Fruit fly (Drosophila melanogaster) whole organism, embryonic: ENCODE results near the gene sbr.

ENCODE experiments used
- CG34224 ChIP-seq: fragments of 200-800 bp; sonication (Bioruptor generic); IDR thresholded peaks from 3 replicates; pipeline ENCODE4 v1.3.6; 2022; ENCODE audit warnings: missing biosample characterization, missing genetic modification characterization; ENCODE audit not compliant: partially characterized antibody
- CG5180 ChIP-seq: fragments of 200-800 bp; sonication (Bioruptor generic); optimal IDR thresholded peaks from 3 replicates; lab custom pipeline; 2017; ENCODE audit warnings: missing biosample characterization, missing genetic modification characterization, mild to moderate bottlenecking, moderate library complexity, missing genetic modification reagents
- CG9876 ChIP-seq: fragments of 200-800 bp; sonication (Bioruptor generic); optimal IDR thresholded peaks from 2 replicates; lab custom pipeline; 2016; ENCODE audit warnings: missing biosample characterization, missing genetic modification characterization
- HLH3B ChIP-seq: fragments of 200-800 bp; sonication (Bioruptor generic); IDR thresholded peaks from 2 replicates; pipeline ENCODE4 v1.3.6; 2022; ENCODE audit warnings: missing biosample characterization, missing genetic modification characterization
- Hr78 ChIP-seq, 2 experiments: fragments of 200-800 bp in 1 of 2; fragments of >200 bp in 1 of 2; sonication (Bioruptor generic) in 1 of 2; optimal IDR thresholded peaks; 2 replicates each; lab custom pipeline; 2017 to 2019; ENCODE audit warnings: missing biosample characterization in 2 of 2, missing genetic modification characterization in 2 of 2, mild to moderate bottlenecking in 1 of 2, moderate library complexity in 1 of 2
- Jarid2 ChIP-seq: fragments of 200-800 bp; sonication (Bioruptor generic); optimal IDR thresholded peaks from 3 replicates; lab custom pipeline; 2017; ENCODE audit warnings: mild to moderate bottlenecking, missing biosample characterization, missing genetic modification reagents, missing genetic modification characterization
- ara ChIP-seq: fragments of 200-800 bp; sonication (Bioruptor generic); IDR thresholded peaks from 2 replicates; pipeline ENCODE4 v1.3.6; 2022; ENCODE audit warnings: missing biosample characterization, missing genetic modification characterization
- br ChIP-seq: fragments of >200 bp; optimal IDR thresholded peaks from 2 replicates; lab custom pipeline; 2017
- gcm2 ChIP-seq: fragments of 200-800 bp; sonication (Bioruptor generic); optimal IDR thresholded peaks from 2 replicates; lab custom pipeline; 2016; ENCODE audit warnings: missing biosample characterization, missing genetic modification characterization
- sr ChIP-seq: fragments of 200-800 bp; sonication (Bioruptor generic); IDR thresholded peaks from 3 replicates; pipeline ENCODE4 v1.3.6; 2022; ENCODE audit warnings: missing biosample characterization, missing genetic modification characterization

DNA sequence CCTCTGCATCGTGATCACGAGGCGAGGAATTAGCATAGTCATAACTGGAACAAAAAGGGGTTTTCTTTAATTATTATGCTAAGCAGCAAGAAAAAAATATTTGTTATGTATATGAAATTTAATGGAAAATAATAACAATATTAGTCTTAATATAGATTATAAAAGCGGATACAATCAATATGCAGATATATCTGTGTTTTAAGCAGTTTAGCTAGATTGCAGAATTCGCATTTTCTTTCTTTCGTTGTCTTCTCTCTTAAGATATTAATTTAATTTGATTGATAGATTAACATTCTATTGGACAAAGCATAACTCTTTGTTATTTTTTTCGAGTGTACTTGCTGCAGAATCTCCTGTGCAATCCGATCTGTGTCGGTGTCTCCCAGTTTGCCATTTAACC, 19.6 kb downstream of the sbr start:
- TF ChIP-seq CG5180 (GFP tag; lab: Kevin White, UChicago) (no peak), br (lab: Kevin White, UChicago) (no peak), Hr78 (GFP tag; optimal IDR thresholded peaks at IDR 0.05; lab: Kevin White, UChicago) (no peak), CG9876 (no peak), Jarid2 (GFP tag; lab: Kevin White, UChicago) (no peak), gcm2 (no peak), HLH3B (GFP tag; lab: Robert Waterston, UW) (no peak), ara (GFP tag; lab: Robert Waterston, UW) (no peak), sr (GFP tag; lab: Robert Waterston, UW) (no peak), CG34224 (no peak)
